Fruit fly (Drosophila melanogaster) whole organism, embryonic: Measurements from ENCODE around the gene Hand.

ENCODE experiments used
- Adf1 ChIP-seq: fragments of 200-800 bp; sonication (Bioruptor generic); IDR thresholded peaks from 2 replicates; pipeline ENCODE4 v1.3.6; 2022; ENCODE audit warnings: missing biosample characterization, missing genetic modification characterization
- Atf6 ChIP-seq: fragments of 200-800 bp; sonication (Bioruptor generic); IDR thresholded peaks from 2 replicates; pipeline ENCODE4 v1.3.6; 2022; ENCODE audit warnings: missing biosample characterization, missing genetic modification characterization
- CG11504 ChIP-seq: fragments of 200-800 bp; sonication (Bioruptor generic); optimal IDR thresholded peaks from 3 replicates; lab custom pipeline; 2019; ENCODE audit warnings: missing biosample characterization, mild to moderate bottlenecking, missing genetic modification characterization, moderate library complexity
- CG11560 ChIP-seq: fragments of 200-800 bp; sonication (Bioruptor generic); IDR thresholded peaks from 3 replicates; pipeline ENCODE4 v1.3.6; 2022; ENCODE audit warnings: missing biosample characterization, missing genetic modification characterization
- CG11695 ChIP-seq: fragments of 200-800 bp; sonication (Bioruptor generic); IDR thresholded peaks from 3 replicates; pipeline ENCODE4 v1.3.6; 2022; ENCODE audit warnings: missing biosample characterization, missing genetic modification characterization
- CG12391 ChIP-seq: fragments of 200-800 bp; sonication (Bioruptor generic); optimal IDR thresholded peaks from 3 replicates; lab custom pipeline; 2018; ENCODE audit warnings: missing biosample characterization, mild to moderate bottlenecking, missing genetic modification characterization, moderate library complexity
- CG1603 ChIP-seq: fragments of 200-800 bp; sonication (Bioruptor generic); optimal IDR thresholded peaks from 2 replicates; lab custom pipeline; 2019; ENCODE audit warnings: missing biosample characterization, mild to moderate bottlenecking, missing genetic modification characterization, moderate library complexity
- CG16815 ChIP-seq: fragments of 200-800 bp; sonication (Bioruptor generic); optimal IDR thresholded peaks from 3 replicates; lab custom pipeline; 2017; ENCODE audit warnings: missing biosample characterization, mild to moderate bottlenecking, missing genetic modification characterization
- CG2129 ChIP-seq: fragments of 200-800 bp; sonication (Bioruptor generic); IDR thresholded peaks from 2 replicates; pipeline ENCODE4 v1.3.6; 2022; ENCODE audit warnings: missing biosample characterization, missing genetic modification characterization; ENCODE audit not compliant: partially characterized antibody
- CG2875 ChIP-seq: fragments of 200-800 bp; sonication (Bioruptor generic); optimal IDR thresholded peaks from 2 replicates; lab custom pipeline; 2017; ENCODE audit warnings: missing biosample characterization, mild to moderate bottlenecking, missing genetic modification characterization, missing genetic modification reagents
- CG31388 ChIP-seq: fragments of 200-800 bp; sonication (Bioruptor generic); optimal IDR thresholded peaks from 2 replicates; lab custom pipeline; 2016; ENCODE audit warnings: missing biosample characterization, missing genetic modification characterization
- CG7372 ChIP-seq: fragments of 200-800 bp; sonication (Bioruptor generic); IDR thresholded peaks from 2 replicates; pipeline ENCODE4 v1.3.6; 2022; ENCODE audit warnings: missing biosample characterization, missing genetic modification characterization
- CG7928 ChIP-seq: fragments of 200-800 bp; sonication (Bioruptor generic); optimal IDR thresholded peaks from 2 replicates; lab custom pipeline; 2017; ENCODE audit warnings: missing biosample characterization, mild to moderate bottlenecking, missing genetic modification characterization
- CG9215 ChIP-seq: fragments of 200-800 bp; sonication (Bioruptor generic); IDR thresholded peaks from 2 replicates; pipeline ENCODE4 v1.3.6; 2022; ENCODE audit warnings: missing biosample characterization, missing genetic modification characterization
- CTCF ChIP-seq: fragments of 200-800 bp; sonication (Bioruptor generic); optimal IDR thresholded peaks from 2 replicates; lab custom pipeline; 2017; ENCODE audit warnings: missing biosample characterization, mild to moderate bottlenecking, missing genetic modification characterization, moderate library complexity
- Chrac-16 ChIP-seq: fragments of 200-800 bp; sonication (Bioruptor generic); optimal IDR thresholded peaks from 3 replicates; lab custom pipeline; 2016; ENCODE audit warnings: missing biosample characterization, missing genetic modification characterization
- D19A ChIP-seq: fragments of 200-800 bp; optimal IDR thresholded peaks from 3 replicates; lab custom pipeline; 2019; ENCODE audit warnings: missing biosample characterization, mild to moderate bottlenecking, missing genetic modification characterization, moderate library complexity
- Gsc ChIP-seq: fragments of 200-800 bp; sonication (Bioruptor generic); IDR thresholded peaks from 2 replicates; pipeline ENCODE4 v1.3.6; 2022; ENCODE audit warnings: missing biosample characterization, missing genetic modification characterization
- H15 ChIP-seq: fragments of 200-800 bp; sonication (Bioruptor generic); IDR thresholded peaks from 3 replicates; pipeline ENCODE4 v1.3.6; 2022; ENCODE audit warnings: missing biosample characterization, missing genetic modification characterization
- Jarid2 ChIP-seq: fragments of 200-800 bp; sonication (Bioruptor generic); optimal IDR thresholded peaks from 3 replicates; lab custom pipeline; 2017; ENCODE audit warnings: mild to moderate bottlenecking, missing biosample characterization, missing genetic modification reagents, missing genetic modification characterization
- Lhr ChIP-seq: fragments of 200-800 bp; sonication (Bioruptor generic); optimal IDR thresholded peaks from 3 replicates; lab custom pipeline; 2017; ENCODE audit warnings: mild to moderate bottlenecking, missing biosample characterization, missing genetic modification reagents, missing genetic modification characterization
- MTF-1 ChIP-seq: fragments of 200-800 bp; sonication (Bioruptor generic); optimal IDR thresholded peaks from 2 replicates; lab custom pipeline; 2018; ENCODE audit warnings: missing biosample characterization, mild to moderate bottlenecking, missing genetic modification characterization, borderline replicate concordance
- Max ChIP-seq: fragments of 200-800 bp; sonication (Bioruptor generic); optimal IDR thresholded peaks from 2 replicates; lab custom pipeline; 2016; ENCODE audit warnings: missing biosample characterization, mild to moderate bottlenecking, missing genetic modification characterization
- Med ChIP-seq: fragments of 200-800 bp; sonication (Bioruptor generic); peaks from one replicate; lab custom pipeline; 2016; ENCODE audit warnings: missing biosample characterization, missing genetic modification characterization, mild to moderate bottlenecking, inconsistent platforms, moderate library complexity
- Meics ChIP-seq: fragments of 200-800 bp; sonication (Bioruptor generic); optimal IDR thresholded peaks from 2 replicates; lab custom pipeline; 2017; ENCODE audit warnings: missing biosample characterization, mild to moderate bottlenecking, missing genetic modification characterization
- ab ChIP-seq: fragments of 200-800 bp; sonication (Bioruptor generic); optimal IDR thresholded peaks from 2 replicates; lab custom pipeline; 2016; ENCODE audit warnings: missing biosample characterization, missing genetic modification characterization
- al ChIP-seq: fragments of 200-800 bp; sonication (Bioruptor generic); IDR thresholded peaks from 2 replicates; pipeline ENCODE4 v1.3.6; 2022; ENCODE audit warnings: missing biosample characterization, missing genetic modification characterization
- ash1 ChIP-seq: fragments of 200-800 bp; sonication (Bioruptor generic); optimal IDR thresholded peaks from 2 replicates; lab custom pipeline; 2018; ENCODE audit warnings: missing biosample characterization, mild to moderate bottlenecking, missing genetic modification characterization
- bab2 ChIP-seq: fragments of 200-800 bp; sonication (Bioruptor generic); optimal IDR thresholded peaks from 2 replicates; lab custom pipeline; 2016; ENCODE audit warnings: missing biosample characterization, missing genetic modification characterization
- ci ChIP-seq: fragments of 200-800 bp; sonication (Bioruptor generic); IDR thresholded peaks from 3 replicates; pipeline ENCODE4 v1.3.6; 2022; ENCODE audit warnings: missing biosample characterization, missing genetic modification characterization
- dpn ChIP-seq, 2 experiments: fragments of 200-800 bp; sonication (Bioruptor generic); optimal IDR thresholded peaks; 3 replicates each; lab custom pipeline; 2016; ENCODE audit warnings: missing biosample characterization in 2 of 2, missing genetic modification characterization in 2 of 2
- fd3F ChIP-seq: fragments of 200-800 bp; sonication (Bioruptor generic); optimal IDR thresholded peaks from 2 replicates; lab custom pipeline; 2018; ENCODE audit warnings: missing biosample characterization, mild to moderate bottlenecking, missing genetic modification characterization, moderate library complexity
- gce ChIP-seq: fragments of 200-800 bp; sonication (Bioruptor generic); IDR thresholded peaks from 3 replicates; pipeline ENCODE4 v1.3.6; 2022; ENCODE audit warnings: missing biosample characterization, missing genetic modification characterization
- gt ChIP-seq: fragments of 200-800 bp; sonication (Bioruptor generic); IDR thresholded peaks from 2 replicates; pipeline ENCODE4 v1.3.6; 2022; ENCODE audit warnings: missing biosample characterization, missing genetic modification characterization
- her ChIP-seq: fragments of 200-800 bp; sonication (Bioruptor generic); optimal IDR thresholded peaks from 2 replicates; lab custom pipeline; 2016; ENCODE audit warnings: missing biosample characterization, missing genetic modification characterization
- mirr ChIP-seq: fragments of 200-800 bp; sonication (Bioruptor generic); optimal IDR thresholded peaks from 3 replicates; lab custom pipeline; 2018; ENCODE audit warnings: missing biosample characterization, mild to moderate bottlenecking, missing genetic modification characterization
- otp ChIP-seq: fragments of 200-800 bp; sonication (Bioruptor generic); IDR thresholded peaks from 3 replicates; pipeline ENCODE4, ENCODE4 v1.3.6; 2022; ENCODE audit warnings: missing biosample characterization, missing genetic modification characterization
- p53 ChIP-seq: fragments of 200-800 bp; sonication (Bioruptor generic); optimal IDR thresholded peaks from 2 replicates; lab custom pipeline; 2016; ENCODE audit warnings: missing biosample characterization, missing genetic modification characterization
- pnt ChIP-seq: fragments of 200-800 bp; sonication (Bioruptor generic); optimal IDR thresholded peaks from 3 replicates; lab custom pipeline; 2016; ENCODE audit warnings: missing biosample characterization, missing genetic modification characterization
- ranshi ChIP-seq: fragments of 200-800 bp; sonication (Bioruptor generic); IDR thresholded peaks from 2 replicates; pipeline ENCODE4 v1.3.6; 2022; ENCODE audit warnings: missing biosample characterization, missing genetic modification characterization
- sc ChIP-seq, 3 experiments: fragments of >200 bp in 2 of 3; fragments of 200-800 bp in 1 of 3; sonication (Bioruptor generic) in 1 of 3; optimal IDR thresholded peaks; 2 replicates in 2 of 3; 3 replicates in 1 of 3; lab custom pipeline; 2017; ENCODE audit warnings: mild to moderate bottlenecking in 1 of 3, missing biosample characterization in 1 of 3, missing genetic modification characterization in 1 of 3, missing genetic modification reagents in 1 of 3
- scrt ChIP-seq: fragments of 200-800 bp; sonication (Bioruptor generic); optimal IDR thresholded peaks from 2 replicates; lab custom pipeline; 2018; ENCODE audit warnings: missing biosample characterization, mild to moderate bottlenecking, missing genetic modification characterization, moderate library complexity
- seq ChIP-seq: fragments of 200-800 bp; sonication (Bioruptor generic); IDR thresholded peaks from 2 replicates; pipeline ENCODE4 v1.3.6; 2022; ENCODE audit warnings: missing biosample characterization, missing genetic modification characterization
- sim ChIP-seq: fragments of 200-800 bp; sonication (Bioruptor generic); IDR thresholded peaks from 2 replicates; pipeline ENCODE4 v1.3.6; 2022; ENCODE audit warnings: missing biosample characterization, missing genetic modification characterization
- slp2 ChIP-seq: fragments of 200-800 bp; sonication (Bioruptor generic); optimal IDR thresholded peaks from 2 replicates; lab custom pipeline; 2016; ENCODE audit warnings: missing biosample characterization, missing genetic modification characterization
- sna ChIP-seq: fragments of 200-800 bp; sonication (Bioruptor generic); IDR thresholded peaks from 2 replicates; pipeline ENCODE4 v1.3.6; 2022; ENCODE audit warnings: missing biosample characterization, missing genetic modification characterization; ENCODE audit not compliant: partially characterized antibody
- stc ChIP-seq: fragments of 200-800 bp; sonication (Bioruptor generic); IDR thresholded peaks from 2 replicates; pipeline ENCODE4 v1.3.6; 2022; ENCODE audit warnings: missing biosample characterization, missing genetic modification characterization
- tll ChIP-seq, 2 experiments: fragments of 200-800 bp in 1 of 2; fragments of >200 bp in 1 of 2; sonication (Bioruptor generic) in 1 of 2; optimal IDR thresholded peaks; 2 replicates each; lab custom pipeline; 2017 to 2019; ENCODE audit warnings: missing biosample characterization in 2 of 2, missing genetic modification characterization in 2 of 2, mild to moderate bottlenecking in 1 of 2, moderate library complexity in 1 of 2
- wor ChIP-seq: fragments of 200-800 bp; sonication (Bioruptor generic); IDR thresholded peaks from 2 replicates; pipeline ENCODE4 v1.3.6; 2022; ENCODE audit warnings: missing biosample characterization, missing genetic modification characterization
- z ChIP-seq: fragments of 200-800 bp; sonication (Bioruptor generic); IDR thresholded peaks from 3 replicates; pipeline ENCODE4 v1.3.6; 2022; ENCODE audit warnings: missing biosample characterization, missing genetic modification characterization

Hand gene

DNA sequence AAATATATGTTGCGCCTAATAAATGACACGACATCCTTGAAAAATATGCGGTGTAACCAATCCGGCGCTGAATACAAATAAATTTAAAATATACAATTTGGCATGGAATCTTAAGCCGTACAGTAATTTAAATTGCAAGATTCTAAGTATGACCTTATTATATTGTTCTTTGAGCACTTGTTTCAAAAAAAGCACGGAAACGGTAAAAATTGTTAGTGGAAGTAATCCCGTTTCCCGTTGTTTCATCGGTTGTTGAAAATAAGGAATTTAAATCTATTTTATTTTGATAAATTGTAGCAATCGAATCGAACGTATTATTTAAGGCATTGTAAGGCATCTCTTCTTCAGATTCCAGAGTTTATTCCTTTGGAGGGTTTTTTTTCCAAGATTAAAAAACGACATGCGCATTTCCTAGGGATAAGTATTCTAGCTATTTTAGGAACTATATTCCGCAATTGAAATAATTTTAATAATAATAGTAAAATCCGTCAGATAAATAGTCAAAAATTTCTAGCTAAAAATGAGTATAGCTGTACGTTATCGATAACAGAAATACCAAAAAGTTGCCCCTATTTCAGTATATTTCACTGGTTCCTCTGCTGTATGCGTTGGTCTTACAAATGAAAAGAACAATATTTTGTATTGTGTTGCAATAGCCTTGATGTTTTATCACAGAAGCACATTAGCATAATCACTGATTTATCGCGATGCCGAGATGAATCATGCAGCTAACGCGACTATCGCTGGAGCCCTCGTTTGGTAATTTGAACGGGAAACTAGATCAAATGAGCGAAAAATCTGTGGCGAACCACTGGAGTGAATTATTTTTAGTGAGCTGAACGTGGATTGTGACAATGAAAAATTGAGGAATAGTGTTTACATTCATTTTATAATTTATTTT, 38.2 kb upstream of the Hand start, which contains the start of gene GATAd (continued):
- TF ChIP-seq fd3F (GFP tag; lab: Kevin White, UChicago) (no peak), sim (GFP tag; lab: Robert Waterston, UW) (no peak), wor (GFP tag; lab: Robert Waterston, UW) (no peak), sna (GFP tag; lab: Robert Waterston, UW) (no peak), Chrac-16 (GFP tag; lab: Kevin White, UChicago) (no peak), CG12391 (tag; lab: Kevin White, UChicago) (peak; percentile 29), gt (GFP tag; lab: Robert Waterston, UW) (no peak), Gsc (GFP tag; lab: Robert Waterston, UW) (no peak), bab2 (GFP tag; lab: Kevin White, UChicago) (no peak), tll (GFP tag; optimal IDR thresholded peaks at IDR 0.05; lab: Kevin White, UChicago) (no peak), CG16815 (GFP tag; lab: Kevin White, UChicago) (no peak), CG2129 (no peak), gce (GFP tag; lab: Robert Waterston, UW) (no peak), Max (GFP tag; lab: Kevin White, UChicago) (no peak), pnt (no peak), z (no peak), al (no peak), her (GFP tag; lab: Kevin White, UChicago) (no peak), CG7372 (no peak), scrt (GFP tag; lab: Kevin White, UChicago) (no peak), mirr (GFP tag; lab: Kevin White, UChicago) (no peak), slp2 (no peak), CG2875 (GFP tag; lab: Kevin White, UChicago) (no peak), Lhr (GFP tag; lab: Kevin White, UChicago) (no peak), Atf6 (GFP tag; lab: Robert Waterston, UW) (no peak), CG31388 (no peak), Jarid2 (GFP tag; lab: Kevin White, UChicago) (no peak), H15 (no peak), MTF-1 (GFP tag; lab: Kevin White, UChicago) (no peak), ash1 (GFP tag; lab: Kevin White, UChicago) (no peak), ranshi (GFP tag; lab: Robert Waterston, UW) (no peak), Adf1 (GFP tag; lab: Robert Waterston, UW) (no peak), CTCF (GFP tag; lab: Kevin White, UChicago) (peak; percentile 1), CG9215 (GFP tag; lab: Robert Waterston, UW) (no peak), CG11560 (no peak), otp (GFP tag; lab: Robert Waterston, UW) (no peak), stc (no peak), ci (GFP tag; lab: Robert Waterston, UW) (no peak), sc (optimal IDR thresholded peaks at IDR 0.05; lab: Kevin White, UChicago) (no peak), sc (GFP tag; optimal IDR thresholded peaks at IDR 0.05; lab: Kevin White, UChicago) (no peak), D19A (peak; percentile 2), CG1603 (peak; percentile 94), CG11695 (GFP tag; lab: Robert Waterston, UW) (no peak), p53 (GFP tag; lab: Kevin White, UChicago) (no peak), CG7928 (GFP tag; lab: Kevin White, UChicago) (peak; percentile 88), Meics (no peak), seq (GFP tag; lab: Robert Waterston, UW) (no peak), CG11504 (no peak), Med (GFP tag; lab: Kevin White, UChicago) (peak; percentile 60), ab (no peak), dpn (GFP tag; optimal IDR thresholded peaks at IDR 0.05; lab: Kevin White, UChicago) (peak in 1 of 2 experiments; percentile 23)
